Fruit fly (Drosophila melanogaster) whole organism, adult: ENCODE results near the gene Mkp3.

ENCODE experiments used
- CG33017 ChIP-seq: fragments of 200-800 bp; sonication (Bioruptor generic); optimal IDR thresholded peaks from 2 replicates; lab custom pipeline; 2018; ENCODE audit warnings: missing biosample characterization, mild to moderate bottlenecking, missing genetic modification characterization, moderate library complexity
- CG5204 ChIP-seq: fragments of 200-800 bp; sonication (Bioruptor generic); optimal IDR thresholded peaks from 2 replicates; lab custom pipeline; 2016; ENCODE audit warnings: missing biosample characterization, missing genetic modification characterization
- CG7101 ChIP-seq: fragments of 200-800 bp; sonication (Bioruptor generic); optimal IDR thresholded peaks from 2 replicates; lab custom pipeline; 2018; ENCODE audit warnings: missing biosample characterization, mild to moderate bottlenecking, missing genetic modification characterization, moderate library complexity
- bab1 ChIP-seq: fragments of 200-800 bp; sonication (Bioruptor generic); optimal IDR thresholded peaks from 3 replicates; lab custom pipeline; 2019; ENCODE audit warnings: missing biosample characterization, mild to moderate bottlenecking, missing genetic modification characterization, moderate library complexity
- cic ChIP-seq: fragments of 200-800 bp; sonication (Bioruptor generic); optimal IDR thresholded peaks from 2 replicates; lab custom pipeline; 2017; ENCODE audit warnings: missing biosample characterization, mild to moderate bottlenecking, missing genetic modification characterization, moderate library complexity
- cnc ChIP-seq, 2 experiments: fragments of >200 bp; optimal IDR thresholded peaks; 2 replicates each; lab custom pipeline; 2017
- ovo ChIP-seq: fragments of 200-800 bp; sonication (Bioruptor generic); optimal IDR thresholded peaks from 2 replicates; lab custom pipeline; 2016; ENCODE audit warnings: missing biosample characterization, missing genetic modification characterization
- pad ChIP-seq: fragments of 200-800 bp; sonication (Bioruptor generic); optimal IDR thresholded peaks from 3 replicates; lab custom pipeline; 2017; ENCODE audit warnings: missing biosample characterization, missing genetic modification characterization, mild to moderate bottlenecking, moderate library complexity, missing genetic modification reagents
- toe ChIP-seq: fragments of 200-800 bp; sonication (Bioruptor generic); optimal IDR thresholded peaks from 2 replicates; lab custom pipeline; 2016; ENCODE audit warnings: missing biosample characterization, missing genetic modification characterization

dm6 chr3L:19037051-19037450 lies 49.2 kb downstream of the Mkp3 start:
- TF ChIP-seq bab1 (GFP tag; lab: Kevin White, UChicago) = no peak
- TF ChIP-seq CG7101 (tag; lab: Kevin White, UChicago) = no peak
- no peak for TF ChIP-seq pad (GFP tag; lab: Kevin White, UChicago)
- TF ChIP-seq toe (GFP tag; lab: Kevin White, UChicago) = no peak
- TF ChIP-seq cnc (optimal IDR thresholded peaks at IDR 0.05; lab: Kevin White, UChicago) = no peak
- no peak for TF ChIP-seq ovo (GFP tag; lab: Kevin White, UChicago)
- no peak for TF ChIP-seq CG5204
- no peak for TF ChIP-seq cic
- no peak for TF ChIP-seq CG33017
